Worm (Caenorhabditis elegans) whole organism, late embryonic: Measurements from ENCODE around the gene fbxa-37.
A peak's percentile ranks its signal among the peaks of the same experiment; 100 is the strongest.
"Not testable (repeated sequence)": the region's sequence is repeated elsewhere in the genome, so short reads cannot be mapped to it uniquely, and the experiment has no call there.

Source experiments
- F13H6.1 ChIP-seq: sonication (generic microtip); optimal IDR thresholded peaks from 2 replicates; lab custom pipeline; 2016; ENCODE audit warnings: missing genetic modification characterization, missing compliant biosample characterization
- K02D7.2 ChIP-seq: sonication (generic microtip); optimal IDR thresholded peaks from 2 replicates; lab custom pipeline; 2017; ENCODE audit warnings: mild to moderate bottlenecking, missing genetic modification characterization, missing compliant biosample characterization
- ama-1 ChIP-seq: fragments of 150-350 bp; optimal IDR thresholded peaks from 2 replicates; lab custom pipeline; 2014
- ceh-45 ChIP-seq: fragments of 200-800 bp; sonication (Bioruptor generic); IDR thresholded peaks from 2 replicates; pipeline ENCODE4 v1.3.6; 2022; ENCODE audit warnings: missing genetic modification reagents, missing genetic modification characterization, missing compliant biosample characterization
- elt-2 ChIP-seq: sonication (generic microtip); optimal IDR thresholded peaks from 2 replicates; lab custom pipeline; 2016; ENCODE audit warnings: missing genetic modification reagents, missing genetic modification characterization, missing compliant biosample characterization
- elt-4 ChIP-seq: sonication (generic microtip); optimal IDR thresholded peaks from 2 replicates; lab custom pipeline; 2016; ENCODE audit warnings: missing genetic modification characterization, missing compliant biosample characterization
- eyg-1 ChIP-seq: sonication (generic microtip); optimal IDR thresholded peaks from 2 replicates; lab custom pipeline; 2016; ENCODE audit warnings: missing genotype, missing genetic modification characterization, missing compliant biosample characterization
- fax-1 ChIP-seq: sonication (generic microtip); optimal IDR thresholded peaks from 2 replicates; lab custom pipeline; 2016; ENCODE audit warnings: missing genotype, missing genetic modification characterization, missing compliant biosample characterization
- hlh-30 ChIP-seq: sonication (generic microtip); optimal IDR thresholded peaks from 2 replicates; lab custom pipeline; 2017; ENCODE audit warnings: antibody characterized with exemption, missing genetic modification characterization, missing compliant biosample characterization; ENCODE audit not compliant: insufficient read depth
- hlh-8 ChIP-seq: sonication (generic microtip); optimal IDR thresholded peaks from 2 replicates; lab custom pipeline; 2016; ENCODE audit warnings: missing genotype, missing genetic modification characterization, missing compliant biosample characterization
- lim-6 ChIP-seq: sonication (generic microtip); optimal IDR thresholded peaks from 2 replicates; lab custom pipeline; 2016; ENCODE audit warnings: missing genetic modification characterization, missing compliant biosample characterization
- nfya-1 ChIP-seq: sonication (generic microtip); optimal IDR thresholded peaks from 2 replicates; lab custom pipeline; 2017; ENCODE audit warnings: missing genetic modification characterization, mild to moderate bottlenecking, missing compliant biosample characterization, antibody characterized with exemption, moderate library complexity
- nhr-11 ChIP-seq: fragments of 150-350 bp; optimal IDR thresholded peaks from 2 replicates; lab custom pipeline; 2014; ENCODE audit warnings: missing biosample characterization, missing genetic modification characterization
- odd-2 ChIP-seq: sonication (generic microtip); optimal IDR thresholded peaks from 2 replicates; lab custom pipeline; 2017; ENCODE audit warnings: antibody characterized with exemption, mild to moderate bottlenecking, missing genetic modification characterization, missing compliant biosample characterization
- pat-9 ChIP-seq: fragments of 200-800 bp; sonication (Bioruptor generic); optimal IDR thresholded peaks from 2 replicates; lab custom pipeline; 2018; ENCODE audit warnings: mild to moderate bottlenecking, missing genetic modification characterization, moderate library complexity, missing compliant biosample characterization
- pros-1 ChIP-seq: fragments of 150-350 bp; optimal IDR thresholded peaks from 2 replicates; lab custom pipeline; 2014; ENCODE audit warnings: missing biosample characterization, missing genetic modification reagents, missing genetic modification characterization
- ref-2 ChIP-seq: sonication (generic microtip); optimal IDR thresholded peaks from 2 replicates; lab custom pipeline; 2016; ENCODE audit warnings: missing genetic modification characterization, missing compliant biosample characterization
- sdc-2 ChIP-seq: sonication (generic microtip); optimal IDR thresholded peaks from 2 replicates; lab custom pipeline; 2016; ENCODE audit warnings: missing genotype, missing genetic modification characterization, missing compliant biosample characterization
- ttx-3 ChIP-seq: sonication (generic microtip); optimal IDR thresholded peaks from 2 replicates; lab custom pipeline; 2016; ENCODE audit warnings: missing genetic modification reagents, missing genetic modification characterization, missing compliant biosample characterization
- unc-3 ChIP-seq, 2 experiments: fragments of 200-800 bp in 1 of 2; sonication (Bioruptor generic) in 1 of 2; sonication (generic microtip) in 1 of 2; conservative IDR thresholded peaks in 1 of 2; optimal IDR thresholded peaks in 1 of 2; 2 replicates each; pipeline versions ENCODE4 v1.3.6 to Lab custom; 2016 to 2022; ENCODE audit warnings: missing compliant biosample characterization in 2 of 2, missing genetic modification characterization in 2 of 2, missing genetic modification reagents in 1 of 2
- unc-42 ChIP-seq: sonication (generic microtip); optimal IDR thresholded peaks from 2 replicates; lab custom pipeline; 2016; ENCODE audit warnings: missing genotype, missing genetic modification characterization, missing compliant biosample characterization
- zip-5 ChIP-seq: sonication (generic microtip); optimal IDR thresholded peaks from 2 replicates; lab custom pipeline; 2016; ENCODE audit warnings: missing genetic modification characterization, missing compliant biosample characterization
- ztf-16 ChIP-seq: sonication (generic microtip); optimal IDR thresholded peaks from 2 replicates; lab custom pipeline; 2017; ENCODE audit warnings: missing genetic modification characterization, missing compliant biosample characterization

fbxa-37 gene

DNA sequence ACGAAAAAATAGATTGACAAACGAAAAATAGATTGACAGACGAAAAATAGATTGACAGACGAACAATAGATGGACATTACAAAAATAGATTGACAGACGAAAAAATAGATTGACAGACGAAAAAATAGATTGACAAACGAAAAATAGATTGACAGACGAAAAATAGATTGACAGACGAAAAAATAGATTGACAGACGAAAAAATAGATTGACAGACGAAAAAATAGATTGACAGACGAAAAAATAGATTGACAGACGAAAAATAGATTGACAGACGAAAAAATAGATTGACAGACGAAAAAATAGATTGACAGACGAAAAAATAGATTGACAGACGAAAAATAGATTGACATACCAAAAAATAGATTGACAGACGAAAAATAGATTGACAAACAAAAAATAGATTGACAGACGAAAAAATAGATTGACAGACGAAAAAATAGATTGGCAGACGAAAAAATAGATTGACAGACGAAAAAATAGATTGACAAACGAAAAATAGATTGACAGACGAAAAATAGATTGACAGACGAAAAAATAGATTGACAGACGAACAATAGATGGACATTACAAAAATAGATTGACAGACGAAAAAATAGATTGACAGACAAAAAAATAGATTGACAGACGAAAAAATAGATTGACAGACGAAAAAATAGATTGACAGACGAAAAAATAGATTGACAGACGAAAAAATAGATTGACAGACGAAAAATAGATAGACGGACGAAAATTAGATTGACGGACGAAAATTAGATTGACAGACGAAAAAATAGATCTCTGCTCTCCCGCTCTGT is 32.2 kb upstream of the fbxa-37 start:
- TF ChIP-seq ceh-45 (GFP tag; lab: Robert Waterston, UW): peak; percentile 69; the same call in 1 of the 2 replicates

DNA sequence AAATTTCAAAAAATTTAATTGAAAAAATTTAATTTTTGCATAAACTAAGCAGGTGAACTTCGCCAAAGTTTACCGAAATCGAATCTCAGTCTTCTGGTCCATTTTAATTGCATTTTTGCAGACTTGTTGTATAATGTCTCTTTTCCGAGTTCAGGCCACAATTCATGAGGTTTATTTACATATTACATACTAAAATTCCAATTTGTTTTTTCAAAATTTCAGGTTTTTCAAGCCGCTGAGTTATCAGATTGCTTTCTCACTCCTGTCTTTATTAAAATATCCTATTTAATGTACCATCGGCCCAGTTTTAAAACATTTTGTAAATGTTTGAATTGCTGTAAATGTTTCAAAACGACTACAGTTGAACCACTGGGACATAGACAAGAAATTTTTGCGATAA is 28.3 kb upstream of the fbxa-37 start, which contains the start of gene fbxa-208:
fbxa-208 (plus strand) TSS at position 301 of the 400 bp plus-strand sequence.
- TF ChIP-seq elt-2, odd-2, unc-42 (tag; lab: Kevin White, UChicago): not testable (repeated sequence)
- TF ChIP-seq, all 69 proteins: peak for 0; not testable (repeated sequence) for 69

DNA sequence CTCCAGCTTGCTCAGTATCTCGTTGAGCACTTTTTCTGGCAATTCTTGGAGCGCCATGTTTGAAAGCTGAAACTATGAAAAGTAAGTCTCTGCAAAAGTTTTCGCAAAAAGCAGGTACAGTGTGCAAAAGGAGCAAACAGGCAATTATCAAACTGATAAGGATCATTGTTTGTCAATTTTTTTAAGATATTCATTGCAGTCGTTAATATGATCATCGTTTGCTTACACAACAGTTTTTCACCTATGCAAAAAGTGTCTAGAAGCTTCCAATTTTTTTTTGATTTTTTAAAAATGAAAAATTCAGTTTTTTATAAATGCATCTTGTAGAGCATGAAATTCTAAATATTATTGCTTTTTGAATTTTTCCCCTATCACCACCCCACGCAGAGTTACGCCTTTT is 26.4 kb upstream of the fbxa-37 start, which contains the start of gene fbxa-78:
fbxa-78 (minus strand) TSS at position 101 of the 400 bp plus-strand sequence.
- TF ChIP-seq elt-4; ztf-16 (tag; lab: Kevin White, UChicago); unc-42 (tag; lab: Kevin White, UChicago): not testable (repeated sequence)

DNA sequence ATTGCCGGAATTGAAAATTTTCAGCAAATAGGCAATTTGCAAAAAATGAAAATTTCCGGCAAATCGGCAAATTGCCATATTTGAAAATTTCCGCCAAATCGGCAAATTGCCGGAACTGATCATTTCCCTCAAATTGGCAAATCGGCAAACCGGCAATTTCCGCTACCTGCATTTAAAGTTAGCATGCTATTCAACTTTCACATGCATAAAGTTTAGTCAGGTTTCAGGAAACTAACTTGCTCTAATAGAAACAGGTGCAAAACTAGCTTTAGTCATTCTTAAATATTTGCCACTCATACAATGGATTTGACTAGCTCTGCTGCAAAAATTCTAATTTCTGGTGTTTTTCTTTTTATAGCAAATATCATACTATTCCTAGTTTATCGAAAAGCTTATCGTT is 21.1 kb upstream of the fbxa-37 start, which contains the start of gene srz-9:
srz-9 (plus strand) TSS at position 301 of the 400 bp plus-strand sequence.
- TF ChIP-seq nhr-11, hlh-30, elt-2 (tag; lab: Kevin White, UChicago): not testable (repeated sequence)

DNA sequence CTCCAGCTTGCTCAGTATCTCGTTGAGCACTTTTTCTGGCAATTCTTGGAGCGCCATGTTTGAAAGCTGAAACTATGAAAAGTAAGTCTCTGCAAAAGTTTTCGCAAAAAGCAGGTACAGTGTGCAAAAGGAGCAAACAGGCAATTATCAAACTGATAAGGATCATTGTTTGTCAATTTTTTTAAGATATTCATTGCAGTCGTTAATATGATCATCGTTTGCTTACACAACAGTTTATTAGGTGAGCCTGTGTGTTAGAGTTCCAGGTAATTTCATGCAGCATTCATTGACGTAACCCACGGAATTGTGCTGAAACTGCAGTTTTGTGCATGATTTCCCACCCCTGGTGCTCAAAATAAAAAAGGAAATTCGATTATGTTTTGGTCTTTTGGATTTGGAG is 18.0 kb upstream of the fbxa-37 start, which contains the start of gene fbxa-151:
fbxa-151 (minus strand) TSS at position 101 of the 400 bp plus-strand sequence.
- not testable (repeated sequence) for TF ChIP-seq unc-3 (GFP tag; conservative IDR thresholded peaks at IDR 0.05; lab: Robert Waterston, UW); unc-3 (tag; optimal IDR thresholded peaks at IDR 0.05; lab: Kevin White, UChicago); ttx-3 (tag; lab: Kevin White, UChicago); unc-42 (tag; lab: Kevin White, UChicago)

DNA sequence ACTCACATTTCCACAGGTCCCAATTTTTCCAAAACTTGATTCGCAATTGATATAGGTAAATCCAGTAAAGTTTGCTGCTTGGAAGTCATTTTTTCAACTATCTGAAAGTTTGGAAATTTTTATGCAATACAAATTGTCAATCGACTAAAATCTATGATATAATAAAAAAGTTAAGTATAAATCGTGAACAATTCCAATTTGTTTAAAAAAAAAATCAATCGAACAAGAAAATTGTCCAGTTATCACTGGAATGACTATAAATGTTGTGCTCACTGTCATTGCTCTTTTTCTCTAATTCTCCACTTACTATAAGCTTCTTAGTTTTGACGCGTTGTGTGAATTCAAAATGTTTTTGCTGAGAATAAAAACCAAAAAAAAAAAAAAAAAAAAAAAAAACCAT is 15.6 kb upstream of the fbxa-37 start, which contains the start of gene fbxa-32:
fbxa-32 (minus strand) TSS at position 101 of the 400 bp plus-strand sequence.
- TF ChIP-seq ceh-45 (GFP tag; lab: Robert Waterston, UW): no peak
- TF ChIP-seq nfya-1 (tag; lab: Kevin White, UChicago): no peak
- no peak for TF ChIP-seq pros-1 (tag; lab: Kevin White, UChicago)
- no peak for TF ChIP-seq zip-5 (tag; lab: Kevin White, UChicago)
- no peak for TF ChIP-seq ref-2 (tag; lab: Kevin White, UChicago)
- TF ChIP-seq sdc-2 (tag; lab: Kevin White, UChicago): no peak

DNA sequence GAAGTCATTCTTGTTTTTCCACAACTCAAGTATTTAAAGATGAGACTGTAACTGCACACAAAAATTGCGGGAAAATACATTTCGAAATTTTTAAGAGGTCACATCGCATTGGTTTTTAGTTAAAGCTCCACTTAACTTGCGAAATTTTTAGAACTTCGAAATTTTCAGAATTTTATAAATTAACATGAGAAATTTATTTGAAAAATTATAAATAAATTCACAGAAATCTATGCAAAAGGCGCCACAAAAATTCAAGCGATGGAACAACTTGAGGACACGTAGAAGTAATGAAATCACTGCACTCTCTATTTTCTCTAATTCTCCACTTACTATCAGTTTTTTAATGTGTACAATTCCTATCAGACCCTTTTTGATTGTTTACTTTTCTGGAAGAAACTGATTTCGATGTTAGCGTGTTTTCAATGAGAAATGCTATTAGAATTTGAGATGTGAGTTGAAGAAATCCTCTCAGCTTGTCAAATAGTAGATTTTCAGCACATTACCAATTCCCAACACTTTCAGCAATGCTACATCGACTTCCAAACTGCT is 13.3 kb upstream of the fbxa-37 start, which contains the start of gene fbxa-31:
fbxa-31 (minus strand) TSS at position 51 of the 549 bp plus-strand sequence.
- TF ChIP-seq ama-1 (no peak), elt-2 (tag; lab: Kevin White, UChicago) (no peak), hlh-8 (tag; lab: Kevin White, UChicago) (no peak), fax-1 (tag; lab: Kevin White, UChicago) (no peak), lim-6 (tag; lab: Kevin White, UChicago) (no peak), elt-4 (no peak), F13H6.1 (tag; lab: Kevin White, UChicago) (no peak), eyg-1 (no peak), pat-9 (tag; lab: Kevin White, UChicago) (no peak), K02D7.2 (tag; lab: Kevin White, UChicago) (no peak)
